Fruit fly (Drosophila melanogaster) whole organism: ENCODE measurements around the gene Son.

Experiments used
- CG8478 ChIP-seq: fragments of >200 bp; optimal IDR thresholded peaks from 2 replicates; lab custom pipeline; 2018; ENCODE audit warnings: inconsistent platforms
- psq ChIP-seq: fragments of >200 bp; optimal IDR thresholded peaks from 2 replicates; lab custom pipeline; 2017
- usp ChIP-seq: fragments of >200 bp; optimal IDR thresholded peaks from 2 replicates; lab custom pipeline; 2017; ENCODE audit warnings: missing biosample characterization, missing genetic modification characterization, mixed read lengths

- TF ChIP-seq CG8478 (no peak), psq (lab: Kevin White, UChicago) (no peak), usp (GFP tag; lab: Kevin White, UChicago) (no peak)
Measured at dm6 chr3R:9586663-9587248, 8.9 kb downstream of the Son start, which contains the start of gene P58IPK.
